Worm (Caenorhabditis elegans) whole organism, L4 larva: ENCODE data around the gene srsx-31.

ENCODE experiments used
- F49E8.2 ChIP-seq: sonication (generic microtip); optimal IDR thresholded peaks from 2 replicates; lab custom pipeline; 2016; ENCODE audit warnings: missing compliant biosample characterization, mild to moderate bottlenecking, missing genetic modification characterization, borderline replicate concordance
- ZK337.2 ChIP-seq: fragments of 200-800 bp; sonication (Bioruptor generic); IDR thresholded peaks from 2 replicates; pipeline ENCODE4 v1.3.6; 2022; ENCODE audit warnings: missing genetic modification reagents, missing genetic modification characterization, missing compliant biosample characterization
- ceh-44 ChIP-seq: fragments of 200-800 bp; sonication (Bioruptor generic); IDR thresholded peaks from 2 replicates; pipeline ENCODE4 v1.3.6; 2022; ENCODE audit warnings: missing genetic modification reagents, missing genetic modification characterization, missing compliant biosample characterization
- ceh-62 ChIP-seq: sonication (generic microtip); optimal IDR thresholded peaks from 2 replicates; lab custom pipeline; 2017; ENCODE audit warnings: missing biosample characterization, missing genetic modification characterization
- ceh-82 ChIP-seq: sonication (generic microtip); optimal IDR thresholded peaks from 2 replicates; lab custom pipeline; 2017; ENCODE audit warnings: missing biosample characterization, missing genetic modification characterization
- daf-19 ChIP-seq: fragments of 200-800 bp; sonication (Bioruptor generic); conservative IDR thresholded peaks from 2 replicates; pipeline ENCODE4 v1.3.6; 2022; ENCODE audit warnings: missing genetic modification characterization, missing compliant biosample characterization
- egl-27 ChIP-seq: sonication (generic microtip); optimal IDR thresholded peaks from 3 replicates; lab custom pipeline; 2017; ENCODE audit warnings: missing biosample characterization, missing genetic modification reagents, missing genetic modification characterization
- mxl-3 ChIP-seq: fragments of 200-800 bp; sonication (Bioruptor generic); optimal IDR thresholded peaks from 2 replicates; lab custom pipeline; 2018; ENCODE audit warnings: mild to moderate bottlenecking, missing genetic modification characterization, missing compliant biosample characterization
- nhr-11 ChIP-seq: fragments of 150-350 bp; optimal IDR thresholded peaks from 2 replicates; lab custom pipeline; 2014; ENCODE audit warnings: missing biosample characterization, missing genetic modification characterization
- ztf-11 ChIP-seq: fragments of 150-350 bp; optimal IDR thresholded peaks from 2 replicates; lab custom pipeline; 2014; ENCODE audit warnings: missing biosample characterization, missing genetic modification characterization

- no peak for TF ChIP-seq mxl-3
- TF ChIP-seq F49E8.2 (tag; lab: Kevin White, UChicago), result no peak
- TF ChIP-seq ztf-11, result no peak
- TF ChIP-seq ceh-44 (GFP tag; lab: Robert Waterston, UW), result no peak
- no peak for TF ChIP-seq egl-27 (tag; lab: Kevin White, UChicago)
- no peak for TF ChIP-seq ZK337.2 (GFP tag; lab: Robert Waterston, UW)
- TF ChIP-seq nhr-11, result no peak
- no peak for TF ChIP-seq ceh-62
- TF ChIP-seq ceh-82 (tag; lab: Kevin White, UChicago), result no peak
- no peak for TF ChIP-seq daf-19
These were observed 48.4 kb downstream of the srsx-31 start for ce11 chrV:11206467-11206866.
